Fruit fly (Drosophila melanogaster) whole organism, prepupa: Measurements from ENCODE around the gene Acsf3.
A peak's percentile ranks its signal among the peaks of the same experiment; 100 is the strongest.

Source experiments
- Blimp-1 ChIP-seq: fragments of 200-800 bp; sonication (Bioruptor generic); optimal IDR thresholded peaks from 3 replicates; lab custom pipeline; 2017; ENCODE audit warnings: missing biosample characterization, missing genetic modification characterization, mild to moderate bottlenecking, moderate library complexity, missing genetic modification reagents
- CG10631 ChIP-seq: fragments of 200-800 bp; sonication (Bioruptor generic); optimal IDR thresholded peaks from 2 replicates; lab custom pipeline; 2016; ENCODE audit warnings: missing biosample characterization, missing genetic modification characterization
- CG10669 ChIP-seq: fragments of 200-800 bp; sonication (Bioruptor generic); optimal IDR thresholded peaks from 3 replicates; lab custom pipeline; 2018; ENCODE audit warnings: missing biosample characterization, mild to moderate bottlenecking, missing genetic modification characterization, moderate library complexity
- CG11294 ChIP-seq: fragments of 200-800 bp; sonication (Bioruptor generic); IDR thresholded peaks from 2 replicates; pipeline ENCODE4 v1.3.6; 2022; ENCODE audit warnings: missing biosample characterization, missing genetic modification characterization
- CG11902 ChIP-seq: fragments of 200-800 bp; sonication (Bioruptor generic); optimal IDR thresholded peaks from 3 replicates; lab custom pipeline; 2016; ENCODE audit warnings: missing biosample characterization, missing genetic modification characterization
- CG1621 ChIP-seq: fragments of 200-800 bp; sonication (Bioruptor generic); optimal IDR thresholded peaks from 3 replicates; lab custom pipeline; 2018; ENCODE audit warnings: missing biosample characterization, mild to moderate bottlenecking, missing genetic modification characterization
- CG16779 ChIP-seq: fragments of 200-800 bp; sonication (Bioruptor generic); optimal IDR thresholded peaks from 3 replicates; lab custom pipeline; 2017; ENCODE audit warnings: missing biosample characterization, mild to moderate bottlenecking, missing genetic modification characterization
- CG3032 ChIP-seq: fragments of 200-800 bp; optimal IDR thresholded peaks from 2 replicates; lab custom pipeline; 2019; ENCODE audit warnings: missing biosample characterization, mild to moderate bottlenecking, missing genetic modification characterization, moderate library complexity
- CG31627 ChIP-seq: fragments of 200-800 bp; sonication (Bioruptor generic); optimal IDR thresholded peaks from 3 replicates; lab custom pipeline; 2016; ENCODE audit warnings: missing biosample characterization, missing genetic modification characterization
- CG3919 ChIP-seq: fragments of 200-800 bp; sonication (Bioruptor generic); optimal IDR thresholded peaks from 3 replicates; lab custom pipeline; 2016; ENCODE audit warnings: missing biosample characterization, missing genetic modification characterization
- CG4318 ChIP-seq: fragments of 200-800 bp; sonication (Bioruptor generic); optimal IDR thresholded peaks from 3 replicates; lab custom pipeline; 2017; ENCODE audit warnings: missing biosample characterization, mild to moderate bottlenecking, missing genetic modification characterization
- CG6276 ChIP-seq: fragments of 200-800 bp; sonication (Bioruptor generic); optimal IDR thresholded peaks from 2 replicates; lab custom pipeline; 2017; ENCODE audit warnings: missing biosample characterization, mild to moderate bottlenecking, missing genetic modification characterization
- CG6792 ChIP-seq: fragments of 200-800 bp; sonication (Bioruptor generic); optimal IDR thresholded peaks from 3 replicates; lab custom pipeline; 2016; ENCODE audit warnings: missing biosample characterization, missing genetic modification characterization
- CG6808 ChIP-seq: fragments of 200-800 bp; sonication (Bioruptor generic); optimal IDR thresholded peaks from 3 replicates; lab custom pipeline; 2017; ENCODE audit warnings: missing biosample characterization, missing genetic modification characterization, mild to moderate bottlenecking, moderate library complexity, missing genetic modification reagents
- CG8119 ChIP-seq: fragments of 200-800 bp; sonication (Bioruptor generic); IDR thresholded peaks from 3 replicates; pipeline ENCODE4 v1.3.6; 2022; ENCODE audit warnings: missing biosample characterization, missing genetic modification characterization
- CG8319 ChIP-seq: fragments of 200-800 bp; sonication (Bioruptor generic); optimal IDR thresholded peaks from 3 replicates; lab custom pipeline; 2016; ENCODE audit warnings: missing biosample characterization, missing genetic modification characterization
- CG9139 ChIP-seq: fragments of 200-800 bp; sonication (Bioruptor generic); optimal IDR thresholded peaks from 3 replicates; lab custom pipeline; 2017; ENCODE audit warnings: missing biosample characterization, mild to moderate bottlenecking, missing genetic modification characterization
- Eip75B ChIP-seq: fragments of 200-800 bp; sonication (Bioruptor generic); optimal IDR thresholded peaks from 3 replicates; lab custom pipeline; 2016; ENCODE audit warnings: missing biosample characterization, missing genetic modification characterization
- Eip78C ChIP-seq: fragments of 200-800 bp; sonication (Bioruptor generic); peaks from one replicate; lab custom pipeline; 2016; ENCODE audit warnings: missing biosample characterization, missing genetic modification characterization
- Eip93F ChIP-seq: fragments of 200-800 bp; sonication (Bioruptor generic); optimal IDR thresholded peaks from 2 replicates; lab custom pipeline; 2016; ENCODE audit warnings: missing biosample characterization, mild to moderate bottlenecking, missing genetic modification characterization
- Ets21C ChIP-seq: fragments of 200-800 bp; sonication (Bioruptor generic); optimal IDR thresholded peaks from 3 replicates; lab custom pipeline; 2016; ENCODE audit warnings: missing biosample characterization, missing genetic modification characterization
- Ets96B ChIP-seq: fragments of 200-800 bp; optimal IDR thresholded peaks from 2 replicates; lab custom pipeline; 2019; ENCODE audit warnings: missing biosample characterization, mild to moderate bottlenecking, missing genetic modification characterization, moderate library complexity
- Hr4 ChIP-seq: fragments of 200-800 bp; sonication (Bioruptor generic); optimal IDR thresholded peaks from 3 replicates; lab custom pipeline; 2016; ENCODE audit warnings: missing biosample characterization, missing genetic modification characterization
- Lpt ChIP-seq: fragments of 200-800 bp; sonication (Bioruptor generic); optimal IDR thresholded peaks from 3 replicates; lab custom pipeline; 2016; ENCODE audit warnings: missing biosample characterization, missing genetic modification characterization
- Met ChIP-seq: fragments of 200-800 bp; sonication (Bioruptor generic); optimal IDR thresholded peaks from 3 replicates; lab custom pipeline; 2016; ENCODE audit warnings: missing biosample characterization, missing genetic modification characterization
- OdsH ChIP-seq: fragments of 200-800 bp; sonication (Bioruptor generic); optimal IDR thresholded peaks from 3 replicates; lab custom pipeline; 2016; ENCODE audit warnings: missing biosample characterization, missing genetic modification characterization
- Smox ChIP-seq: fragments of 200-800 bp; sonication (Bioruptor generic); optimal IDR thresholded peaks from 3 replicates; lab custom pipeline; 2016; ENCODE audit warnings: missing biosample characterization, missing genetic modification characterization
- Sox14 ChIP-seq: fragments of 200-800 bp; sonication (Bioruptor generic); optimal IDR thresholded peaks from 3 replicates; lab custom pipeline; 2016; ENCODE audit warnings: missing biosample characterization, missing genetic modification characterization
- achi ChIP-seq: fragments of 200-800 bp; sonication (Bioruptor generic); optimal IDR thresholded peaks from 3 replicates; lab custom pipeline; 2016; ENCODE audit warnings: missing biosample characterization, missing genetic modification characterization
- acj6 ChIP-seq: fragments of 200-800 bp; sonication (Bioruptor generic); optimal IDR thresholded peaks from 3 replicates; lab custom pipeline; 2016; ENCODE audit warnings: missing biosample characterization, missing genetic modification characterization
- cyc ChIP-seq: fragments of 200-800 bp; sonication (Bioruptor generic); optimal IDR thresholded peaks from 3 replicates; lab custom pipeline; 2016; ENCODE audit warnings: missing biosample characterization, missing genetic modification characterization
- dac ChIP-seq: fragments of 200-800 bp; sonication (Bioruptor generic); optimal IDR thresholded peaks from 2 replicates; lab custom pipeline; 2017; ENCODE audit warnings: missing biosample characterization, mild to moderate bottlenecking, missing genetic modification characterization
- dsx ChIP-seq: fragments of 200-800 bp; optimal IDR thresholded peaks from 3 replicates; lab custom pipeline; 2019; ENCODE audit warnings: missing biosample characterization, mild to moderate bottlenecking, missing genetic modification characterization, moderate library complexity; ENCODE audit not compliant: poor library complexity, severe bottlenecking
- eg ChIP-seq: fragments of 200-800 bp; sonication (Bioruptor generic); IDR thresholded peaks from 3 replicates; pipeline ENCODE4 v1.3.6; 2022; ENCODE audit warnings: missing biosample characterization, missing genetic modification characterization
- esn ChIP-seq: fragments of 200-800 bp; sonication (Bioruptor generic); optimal IDR thresholded peaks from 2 replicates; lab custom pipeline; 2016; ENCODE audit warnings: missing biosample characterization, mild to moderate bottlenecking, missing genetic modification characterization, moderate library complexity
- fd59A ChIP-seq: fragments of 200-800 bp; sonication (Bioruptor generic); optimal IDR thresholded peaks from 2 replicates; lab custom pipeline; 2017; ENCODE audit warnings: missing biosample characterization, mild to moderate bottlenecking, missing genetic modification characterization, missing genetic modification reagents
- fd85E ChIP-seq: fragments of 200-800 bp; sonication (Bioruptor generic); optimal IDR thresholded peaks from 3 replicates; lab custom pipeline; 2016; ENCODE audit warnings: missing biosample characterization, missing genetic modification characterization
- fkh ChIP-seq: fragments of 200-800 bp; sonication (Bioruptor generic); optimal IDR thresholded peaks from 3 replicates; lab custom pipeline; 2017; ENCODE audit warnings: missing biosample characterization, mild to moderate bottlenecking, missing genetic modification characterization, moderate library complexity
- lz ChIP-seq: fragments of 200-800 bp; sonication (Bioruptor generic); optimal IDR thresholded peaks from 3 replicates; lab custom pipeline; 2016; ENCODE audit warnings: missing biosample characterization, missing genetic modification characterization
- salr ChIP-seq, 2 experiments: fragments of 200-800 bp; sonication (Bioruptor generic); optimal IDR thresholded peaks; 3 replicates each; lab custom pipeline; 2016 to 2018; ENCODE audit warnings: missing biosample characterization in 2 of 2, missing genetic modification characterization in 2 of 2, mild to moderate bottlenecking in 1 of 2
- spab ChIP-seq: fragments of 200-800 bp; sonication (Bioruptor generic); optimal IDR thresholded peaks from 2 replicates; lab custom pipeline; 2017; ENCODE audit warnings: missing biosample characterization, mild to moderate bottlenecking, missing genetic modification characterization, missing genetic modification reagents
- ss ChIP-seq, 2 experiments: fragments of 200-800 bp; sonication (Bioruptor generic); optimal IDR thresholded peaks; 2 replicates in 1 of 2; 3 replicates in 1 of 2; lab custom pipeline; 2017 to 2018; ENCODE audit warnings: mild to moderate bottlenecking in 2 of 2, missing biosample characterization in 2 of 2, missing genetic modification characterization in 2 of 2, moderate library complexity in 1 of 2
- topi ChIP-seq: fragments of 200-800 bp; sonication (Bioruptor generic); optimal IDR thresholded peaks from 3 replicates; lab custom pipeline; 2016; ENCODE audit warnings: missing biosample characterization, missing genetic modification characterization
- vri ChIP-seq: fragments of 200-800 bp; sonication (Bioruptor generic); optimal IDR thresholded peaks from 3 replicates; lab custom pipeline; 2016; ENCODE audit warnings: missing biosample characterization, mild to moderate bottlenecking, missing genetic modification characterization

Gene Acsf3

DNA sequence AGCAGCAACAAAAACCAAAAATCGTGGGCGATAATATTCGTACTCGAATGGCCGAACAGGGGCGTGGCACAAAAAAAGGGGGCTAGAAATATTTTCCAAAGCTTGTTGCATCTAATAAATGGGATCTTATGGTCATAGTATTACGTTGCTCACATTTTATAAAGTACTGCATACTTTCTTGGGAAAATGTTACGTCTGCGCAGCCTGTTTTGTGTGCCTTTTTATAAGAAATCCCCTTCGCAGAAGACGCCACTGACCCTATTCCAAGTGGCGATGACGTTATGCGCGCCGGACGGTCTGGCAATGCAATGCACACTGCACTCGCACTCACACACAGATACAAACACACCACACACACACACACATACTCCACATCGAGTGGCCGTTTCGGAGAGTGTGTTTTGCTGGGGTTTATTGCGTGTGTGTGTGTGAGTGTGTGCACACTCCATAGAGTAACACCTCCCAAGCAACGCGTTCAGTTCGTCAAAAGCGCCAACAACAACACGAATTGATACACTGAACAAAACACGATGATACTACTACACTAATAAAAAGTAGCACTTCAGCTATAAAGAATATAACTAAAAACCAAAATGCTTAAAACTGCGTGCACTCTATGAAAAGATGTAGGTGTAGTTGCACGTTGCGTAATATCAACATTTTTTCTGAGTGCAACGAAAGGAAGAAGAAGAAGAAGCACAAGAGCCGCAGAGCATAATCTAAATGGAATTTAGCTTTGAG lies 35.5 kb upstream of the Acsf3 start (continued):
- TF ChIP-seq Ets21C (GFP tag; lab: Kevin White, UChicago) (peak; percentile 83), CG1621 (peak; percentile 85), fd59A (GFP tag; lab: Kevin White, UChicago) (peak; percentile 84), CG3919 (GFP tag; lab: Kevin White, UChicago) (peak; percentile 86), vri (GFP tag; lab: Kevin White, UChicago) (peak; percentile 64), topi (GFP tag; lab: Kevin White, UChicago) (peak; percentile 85), dac (peak; percentile 78), Blimp-1 (GFP tag; lab: Kevin White, UChicago) (peak; percentile 63), Eip93F (GFP tag; lab: Kevin White, UChicago) (peak; percentile 33), CG8119 (GFP tag; lab: Robert Waterston, UW) (peak; percentile 81), Smox (GFP tag; lab: Kevin White, UChicago) (peak; percentile 83), cyc (GFP tag; lab: Kevin White, UChicago) (peak; percentile 87), CG10631 (GFP tag; lab: Kevin White, UChicago) (peak; percentile 83), Ets96B (tag; lab: Kevin White, UChicago) (peak; percentile 82), CG16779 (tag; lab: Kevin White, UChicago) (peak; percentile 68), CG11902 (GFP tag; lab: Kevin White, UChicago) (peak; percentile 82), salr (GFP tag; optimal IDR thresholded peaks at IDR 0.05; lab: Kevin White, UChicago) (peak; percentile 63 to 94), fkh (GFP tag; lab: Kevin White, UChicago) (peak; percentile 39), OdsH (peak; percentile 91), CG4318 (GFP tag; lab: Kevin White, UChicago) (peak; percentile 75), ss (GFP tag; optimal IDR thresholded peaks at IDR 0.05; lab: Kevin White, UChicago) (peak; percentile 80 to 87), CG6276 (peak; percentile 80), spab (GFP tag; lab: Kevin White, UChicago) (peak; percentile 71), Eip75B (GFP tag; lab: Kevin White, UChicago) (peak; percentile 79), dsx (GFP tag; lab: Kevin White, UChicago) (peak; percentile 90), CG10669 (GFP tag; lab: Kevin White, UChicago) (peak; percentile 88)
- TF ChIP-seq, all 60 proteins: peak for 59

DNA sequence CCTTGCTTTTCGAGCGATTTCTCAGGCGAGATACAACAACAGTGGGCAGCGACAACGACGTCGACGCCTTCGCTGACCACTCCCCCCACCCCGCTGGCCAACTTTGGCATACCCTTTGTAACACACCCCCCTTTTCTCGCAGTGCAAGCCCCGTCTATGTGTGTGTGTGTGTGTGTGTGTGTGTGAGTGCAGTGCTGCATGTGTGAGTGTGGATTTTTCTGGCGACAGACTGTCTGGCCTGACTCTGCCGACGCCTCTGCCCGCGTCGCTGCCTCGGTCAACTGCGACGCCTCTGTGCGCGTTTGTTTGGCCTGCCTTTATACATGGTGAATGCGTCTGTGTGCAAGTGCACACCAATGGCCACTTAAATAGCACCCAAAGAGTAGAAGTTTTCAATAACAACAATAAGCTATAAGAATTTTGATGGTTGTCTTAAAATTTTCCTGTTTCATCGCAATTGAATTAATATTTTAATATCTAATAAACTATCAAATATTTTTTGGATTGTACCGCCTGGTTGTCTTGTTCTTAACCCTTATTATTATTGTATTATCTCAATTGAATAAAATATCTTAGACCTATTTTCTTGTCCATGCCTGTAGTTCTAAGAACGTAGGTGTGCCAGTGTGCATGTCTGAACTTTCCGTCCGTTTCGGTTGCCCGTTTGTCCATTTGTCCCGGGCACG lies 34.8 kb upstream of the Acsf3 start:
- TF ChIP-seq CG8319 (GFP tag; lab: Kevin White, UChicago) (peak; percentile 69), dac (peak; percentile 55), esn (GFP tag; lab: Kevin White, UChicago) (peak; percentile 89), Ets96B (tag; lab: Kevin White, UChicago) (peak; percentile 93), CG31627 (peak; percentile 70), salr (GFP tag; optimal IDR thresholded peaks at IDR 0.05; lab: Kevin White, UChicago) (peak; percentile 64 to 75), Eip75B (GFP tag; lab: Kevin White, UChicago) (peak; percentile 55), CG10669 (GFP tag; lab: Kevin White, UChicago) (peak; percentile 91), CG16779 (tag; lab: Kevin White, UChicago) (peak; percentile 86), ss (GFP tag; optimal IDR thresholded peaks at IDR 0.05; lab: Kevin White, UChicago) (peak; percentile 92 to 93), eg (GFP tag; lab: Robert Waterston, UW) (peak; percentile 89), achi (GFP tag; lab: Kevin White, UChicago) (peak; percentile 87), lz (GFP tag; lab: Kevin White, UChicago) (peak; percentile 80), fd59A (GFP tag; lab: Kevin White, UChicago) (peak; percentile 86), CG10631 (GFP tag; lab: Kevin White, UChicago) (peak; percentile 83), CG1621 (peak; percentile 82), Met (GFP tag; lab: Kevin White, UChicago) (peak; percentile 87), acj6 (peak; percentile 86), cyc (GFP tag; lab: Kevin White, UChicago) (peak; percentile 73), vri (GFP tag; lab: Kevin White, UChicago) (peak; percentile 75), CG9139 (GFP tag; lab: Kevin White, UChicago) (peak; percentile 88), Eip78C (GFP tag; lab: Kevin White, UChicago) (peak; percentile 98), Lpt (GFP tag; lab: Kevin White, UChicago) (peak; percentile 71), CG8119 (GFP tag; lab: Robert Waterston, UW) (peak; percentile 95), CG11294 (GFP tag; lab: Robert Waterston, UW) (peak; percentile 73), fd85E (GFP tag; lab: Kevin White, UChicago) (no peak), CG3032 (tag; lab: Kevin White, UChicago) (peak; percentile 93), CG6808 (GFP tag; lab: Kevin White, UChicago) (peak; percentile 91), Hr4 (GFP tag; lab: Kevin White, UChicago) (peak; percentile 71), Sox14 (GFP tag; lab: Kevin White, UChicago) (peak; percentile 72), CG6792 (GFP tag; lab: Kevin White, UChicago) (peak; percentile 85)
